Fruit fly (Drosophila melanogaster) Kc167 (cell line): ENCODE results near the gene SMSr.

ENCODE experiments used
- Sin3A ChIP-seq: fragments of >200 bp; optimal IDR thresholded peaks from 2 replicates; lab custom pipeline; 2018; ENCODE audit warnings: missing external identifiers
- h ChIP-seq: fragments of >200 bp; optimal IDR thresholded peaks from 3 replicates; lab custom pipeline; 2018; ENCODE audit warnings: missing external identifiers
- insv ChIP-seq: fragments of >200 bp; optimal IDR thresholded peaks from 3 replicates; lab custom pipeline; 2018; ENCODE audit warnings: missing external identifiers
- psq ChIP-seq: fragments of >200 bp; optimal IDR thresholded peaks from 2 replicates; lab custom pipeline; 2017; ENCODE audit warnings: missing external identifiers
- ttk ChIP-seq: sonication (Bioruptor generic); optimal IDR thresholded peaks from 2 replicates; lab custom pipeline; 2017; ENCODE audit warnings: missing external identifiers

- no peak for TF ChIP-seq ttk (lab: Kevin White, UChicago)
- no peak for TF ChIP-seq Sin3A (lab: Kevin White, UChicago)
- no peak for TF ChIP-seq insv (lab: Kevin White, UChicago)
- TF ChIP-seq h (lab: Kevin White, UChicago), result no peak
- no peak for TF ChIP-seq psq
Observed at dm6 chr3L:7371290-7371689, 10.0 kb downstream of the SMSr start.
